Fruit fly (Drosophila melanogaster): Measurements from ENCODE around the gene CG8236.
A peak's percentile ranks its signal among the peaks of the same experiment; 100 is the strongest.

The CG8236 gene

DNA sequence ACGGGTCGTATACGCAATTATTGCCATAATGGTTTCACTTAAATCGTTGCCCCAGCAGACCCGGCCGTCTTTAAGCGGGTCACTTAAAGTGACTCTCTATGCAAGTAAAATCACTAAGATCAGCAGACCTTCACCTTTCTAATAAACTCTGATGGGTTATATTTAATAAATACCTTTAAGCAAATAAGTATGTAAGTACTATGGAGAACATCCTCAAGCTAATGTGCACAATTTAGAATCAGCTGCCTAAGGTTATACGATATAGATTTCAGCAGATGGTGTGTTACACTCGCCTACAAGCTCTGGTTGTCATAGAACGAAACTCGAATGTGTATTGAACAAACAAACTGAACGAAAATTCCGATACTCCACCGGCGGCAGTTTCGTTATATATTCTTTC lies at the start of gene CG8236:
TSS of gene CG8236 (plus strand) at position 301 of the 400 bp plus-strand sequence.
- no peak for TF ChIP-seq noc (tag; optimal IDR thresholded peaks at IDR 0.05)

DNA sequence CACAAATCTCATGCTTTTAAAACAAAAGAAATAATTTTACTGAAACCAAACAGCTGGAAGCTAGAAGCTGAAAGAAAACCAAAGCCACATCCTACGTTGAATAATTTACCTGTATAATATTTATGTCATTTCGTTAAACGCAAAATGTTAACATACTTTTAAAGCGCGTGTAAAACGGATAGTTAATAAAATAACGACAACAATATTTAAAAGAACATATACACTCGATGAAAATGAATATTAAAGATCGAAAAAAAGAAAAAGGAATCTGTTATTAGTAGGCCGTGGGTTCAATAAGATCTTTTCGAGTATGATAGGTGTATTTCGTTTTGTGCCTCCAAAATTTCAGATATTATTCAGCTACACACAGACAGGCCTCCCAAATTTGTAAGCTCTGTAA lies 48.1 kb upstream of the CG8236 start, which contains the start of gene CG8136:
TSS of gene CG8136 (plus strand) at position 301 of the 400 bp plus-strand sequence.
- no peak for TF ChIP-seq noc (tag; optimal IDR thresholded peaks at IDR 0.05)

dm6 chr3R:8722962-8723548 lies 46.1 kb upstream of the CG8236 start, which contains the start of gene nom:
TSS of gene nom (plus strand) at chr3R:8723174.
- TF ChIP-seq noc (tag; optimal IDR thresholded peaks at IDR 0.05), result no peak

DNA sequence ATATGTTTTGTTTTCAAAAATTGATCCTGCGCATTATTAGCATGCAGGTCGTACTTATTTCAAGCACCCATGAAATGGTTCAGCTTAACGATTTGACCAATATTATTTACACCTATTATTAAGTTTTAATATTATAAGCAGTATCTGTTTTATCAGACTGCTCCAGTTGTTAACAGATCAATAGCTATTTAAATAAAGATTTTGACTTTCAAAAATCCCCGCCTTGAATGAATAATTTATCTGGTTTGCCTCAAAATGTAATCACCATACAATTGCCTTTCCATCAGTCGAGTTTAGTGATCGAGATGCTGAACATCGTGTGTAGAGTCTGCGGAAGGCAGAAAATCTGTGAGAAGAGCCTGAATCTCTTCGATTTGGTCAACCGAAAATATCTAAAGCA lies 44.0 kb upstream of the CG8236 start, which contains the start of gene ouib:
TSS of gene ouib (plus strand) at position 301 of the 400 bp plus-strand sequence.
- TF ChIP-seq noc (tag; optimal IDR thresholded peaks at IDR 0.05), result no peak

- TF ChIP-seq noc (tag; optimal IDR thresholded peaks at IDR 0.05), result no peak
These were observed 42.6 kb upstream of the CG8236 start, which contains the start of gene CG8159 for dm6 chr3R:8726632-8727031. TSS of gene CG8159 (plus strand) at chr3R:8726854.

DNA sequence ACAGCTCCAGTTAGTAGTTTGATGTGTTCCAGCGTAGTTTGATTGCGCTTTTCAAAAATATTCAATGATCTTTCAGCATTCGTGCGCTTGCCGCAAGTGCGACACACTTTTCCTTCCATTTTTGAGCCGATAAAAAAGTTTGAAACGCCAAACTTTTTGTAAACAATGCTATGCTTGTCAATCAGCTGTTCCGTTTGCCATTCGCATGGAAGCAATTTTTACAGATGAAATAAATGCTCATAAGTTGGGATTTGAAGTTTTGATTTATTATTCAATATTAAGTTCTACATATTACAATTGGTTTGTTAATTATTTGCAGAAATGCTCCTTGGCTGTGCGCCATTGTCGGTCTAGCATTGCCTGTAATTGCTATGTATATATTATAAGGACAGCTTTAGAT lies 39.7 kb upstream of the CG8236 start, which contains the start of gene ranshi:
TSS of gene ranshi (minus strand) at position 152 of the 400 bp plus-strand sequence.
- TF ChIP-seq noc (tag; optimal IDR thresholded peaks at IDR 0.05), result no peak

dm6 chr3R:8731597-8732263 lies 37.5 kb upstream of the CG8236 start, which contains the start of the genes M1BP and CG8202:
TSS of gene M1BP (minus strand) at chr3R:8731698.
TSS of gene CG8202 (plus strand) at chr3R:8732091.
- TF ChIP-seq noc (tag; optimal IDR thresholded peaks at IDR 0.05), result peak; percentile 93

DNA sequence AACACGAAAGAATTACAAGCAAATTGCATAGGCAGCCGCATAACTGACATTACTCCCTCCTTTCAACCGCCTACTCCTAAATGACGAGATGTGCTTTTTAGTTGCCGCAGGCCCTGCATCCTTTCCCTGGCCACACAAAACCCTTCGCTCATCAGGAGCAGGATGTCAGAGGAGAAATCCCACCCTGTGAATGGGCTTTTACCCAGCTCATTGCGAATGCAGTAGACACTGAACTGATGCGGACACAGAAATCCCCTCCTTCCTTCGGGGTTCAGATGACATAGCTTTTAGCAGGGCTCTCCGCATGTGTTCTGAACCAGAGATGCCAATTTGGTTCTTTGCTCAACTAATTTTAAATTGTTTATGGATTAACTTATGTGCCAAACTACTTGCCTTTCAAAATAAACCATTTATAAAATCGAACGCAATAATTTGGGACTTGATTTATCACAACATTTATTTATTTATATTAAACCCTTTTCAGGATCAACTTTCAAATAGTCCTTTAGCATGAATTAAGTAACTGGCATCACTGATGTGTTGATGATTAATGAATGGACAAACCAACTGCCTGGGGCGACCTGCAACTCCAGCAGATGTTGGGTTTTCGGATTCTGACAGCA lies 29.9 kb upstream of the CG8236 start:
- TF ChIP-seq noc (tag; optimal IDR thresholded peaks at IDR 0.05), result no peak

dm6 chr3R:8740118-8740517 lies 29.1 kb upstream of the CG8236 start:
- no peak for TF ChIP-seq noc (tag; optimal IDR thresholded peaks at IDR 0.05)

DNA sequence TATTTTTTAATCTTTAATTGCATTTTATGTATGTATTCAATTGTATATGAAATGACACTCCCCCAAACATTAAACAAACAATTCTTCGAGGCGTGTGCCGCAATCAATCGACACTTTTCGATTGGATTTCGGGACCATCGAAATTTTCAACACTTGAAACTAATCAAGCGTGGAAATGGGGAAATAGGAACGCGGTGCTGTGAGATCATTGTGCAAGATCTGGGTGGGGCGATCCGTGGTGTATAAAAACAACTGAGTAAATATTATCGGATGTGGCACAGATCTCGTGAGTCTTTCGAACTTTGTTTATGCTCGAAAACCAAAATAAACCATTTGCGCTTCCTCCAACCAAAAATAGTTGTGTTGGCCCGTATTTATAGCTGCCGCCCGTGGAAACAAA lies 27.9 kb upstream of the CG8236 start:
- TF ChIP-seq noc (tag; optimal IDR thresholded peaks at IDR 0.05), result no peak

DNA sequence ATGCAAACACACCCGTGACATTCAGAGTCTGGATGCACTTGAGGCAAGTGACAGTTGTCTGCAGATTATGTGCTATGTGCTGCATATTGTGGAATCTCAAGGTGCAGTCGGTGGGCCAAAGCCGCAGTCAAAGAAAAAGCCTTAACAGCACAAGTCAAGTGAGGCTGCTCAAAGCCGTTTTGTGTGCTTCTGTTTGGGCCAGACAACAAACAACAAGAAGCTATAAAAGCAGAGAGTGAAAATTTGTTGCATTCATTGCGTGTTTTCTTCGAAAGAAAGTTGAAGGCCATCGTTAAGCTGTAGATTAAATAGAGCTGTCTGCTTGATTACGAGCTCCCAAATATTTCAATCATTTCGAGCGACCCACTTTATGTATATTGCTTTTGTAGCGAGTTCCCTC lies 27.3 kb upstream of the CG8236 start:
- TF ChIP-seq noc (tag; optimal IDR thresholded peaks at IDR 0.05), result no peak

DNA sequence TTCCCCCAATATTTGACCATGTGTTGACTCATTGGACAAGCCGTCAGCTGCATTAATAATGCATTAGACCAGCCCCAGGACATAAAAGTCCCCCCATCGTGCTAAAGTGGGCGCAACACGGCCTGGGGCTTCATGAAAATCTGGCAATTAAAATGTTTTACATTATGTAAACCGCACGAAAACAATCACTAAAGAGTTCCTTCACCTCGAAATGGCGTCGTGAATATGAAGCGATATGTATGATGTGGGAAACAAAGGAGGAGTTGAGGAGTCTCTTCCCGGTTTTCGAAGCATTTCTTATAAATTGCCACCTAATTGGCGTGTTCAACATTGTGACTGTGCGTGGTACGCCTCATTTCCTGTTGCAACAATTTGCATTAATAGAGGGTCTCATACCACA lies 26.5 kb upstream of the CG8236 start:
- TF ChIP-seq noc (tag; optimal IDR thresholded peaks at IDR 0.05), result no peak

dm6 chr3R:8744198-8744597 lies 25.0 kb upstream of the CG8236 start:
- TF ChIP-seq noc (tag; optimal IDR thresholded peaks at IDR 0.05), result peak; percentile 51

DNA sequence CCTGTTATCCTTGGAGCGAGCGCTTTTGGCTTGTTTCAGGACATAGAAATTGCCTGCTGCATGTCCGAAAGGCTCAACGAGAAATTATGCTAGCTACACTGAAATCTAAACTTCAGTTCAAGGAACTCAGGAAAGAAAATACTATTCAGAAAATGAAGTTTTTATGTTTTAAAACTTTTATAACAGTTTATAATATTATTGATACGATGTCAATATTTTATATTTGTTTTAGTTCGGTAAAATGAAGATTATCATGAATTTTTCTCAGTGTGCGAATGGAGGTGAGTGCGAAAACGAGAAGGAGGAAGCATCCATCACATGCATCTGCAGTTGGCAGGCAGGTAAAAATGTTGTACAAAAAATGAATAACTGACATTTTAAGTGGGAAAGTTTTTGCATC lies 22.8 kb upstream of the CG8236 start:
- no peak for TF ChIP-seq noc (tag; optimal IDR thresholded peaks at IDR 0.05)

DNA sequence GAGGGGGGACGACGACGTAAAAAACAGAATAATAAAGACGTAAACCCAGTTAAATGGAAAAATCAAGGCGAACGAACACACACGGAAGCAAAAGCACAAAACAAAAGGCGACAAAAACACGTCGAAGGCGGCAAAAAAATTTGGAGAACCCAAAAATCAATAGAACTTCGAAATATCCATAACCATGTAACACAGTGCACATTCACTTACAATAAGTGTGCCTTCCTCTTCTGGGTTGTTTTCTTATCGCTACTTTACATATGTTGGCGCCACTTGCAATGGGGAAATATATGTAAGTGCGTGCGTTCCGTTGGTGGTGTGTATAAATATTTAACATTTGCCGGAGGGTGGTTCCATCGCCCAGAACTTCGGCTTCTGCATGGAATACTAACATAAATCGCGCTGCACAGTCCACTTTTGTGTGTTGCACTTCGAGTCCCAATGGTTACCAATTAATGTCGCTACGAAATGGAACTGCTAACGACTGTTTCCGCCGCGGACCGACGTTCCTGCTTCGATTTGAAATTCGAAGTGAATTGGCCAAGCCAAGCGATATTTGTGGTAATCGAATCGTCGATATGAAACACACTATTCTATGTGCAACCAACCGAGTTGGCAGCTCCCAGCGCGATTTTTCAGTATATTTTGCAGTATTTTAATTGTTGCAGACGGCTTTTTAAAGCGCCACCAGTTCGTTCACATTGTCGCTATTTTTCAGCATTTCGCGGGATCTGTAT lies 21.9 kb upstream of the CG8236 start, which contains the start of the genes CG9801 and Nasp:
TSS of gene CG9801 (minus strand) at position 542 of the 737 bp plus-strand sequence.
TSS of gene Nasp (plus strand) at position 665 of the 737 bp plus-strand sequence.
- TF ChIP-seq noc (tag; optimal IDR thresholded peaks at IDR 0.05), result no peak
